Worm (Caenorhabditis elegans): ENCODE data around the gene lev-8.
A peak's percentile ranks its signal among the peaks of the same experiment; 100 is the strongest.

lev-8 gene

DNA sequence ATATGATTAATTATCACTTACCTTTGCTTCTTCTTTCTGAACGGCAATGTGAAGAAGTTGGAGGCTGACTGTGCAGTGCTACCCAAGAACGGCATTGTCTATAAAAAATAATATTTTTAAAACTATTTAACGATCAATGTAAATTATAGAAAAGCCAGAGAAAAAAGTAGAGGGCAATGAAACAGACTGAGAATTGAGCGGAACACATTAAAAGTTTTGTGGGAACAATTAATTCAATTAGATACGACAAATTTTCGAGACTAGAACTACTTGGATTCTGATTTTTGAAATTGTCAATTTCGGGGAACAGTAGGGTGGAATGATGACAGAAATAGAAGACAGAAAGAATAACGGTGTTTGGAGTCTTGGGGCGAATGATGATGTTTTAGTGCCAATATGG, 30.9 kb downstream of the lev-8 start, which contains the start of gene F52D10.2:
Gene F52D10.2, minus strand, starts transcription at position 101 of the 400 bp plus-strand sequence.
- TF ChIP-seq nhr-90 (tag; optimal IDR thresholded peaks at IDR 0.05; ENCODE audit: poor library complexity) (no peak), C34B4.2 (tag; optimal IDR thresholded peaks at IDR 0.05) (no peak), zip-4 (GFP tag; optimal IDR thresholded peaks at IDR 0.05) (no peak), nhr-47 (tag; optimal IDR thresholded peaks at IDR 0.05) (no peak), lin-14 (GFP tag; optimal IDR thresholded peaks at IDR 0.05) (no peak), pag-3 (tag; optimal IDR thresholded peaks at IDR 0.05; ENCODE audit: borderline replicate concordance, insufficient read depth) (no peak), skn-1 (tag; optimal IDR thresholded peaks at IDR 0.05) (no peak), swsn-7 (tag; optimal IDR thresholded peaks at IDR 0.05) (no peak), ceh-88 (GFP tag; IDR thresholded peaks at IDR 0.05) (no peak), nhr-76 (tag; optimal IDR thresholded peaks at IDR 0.05) (no peak)

DNA sequence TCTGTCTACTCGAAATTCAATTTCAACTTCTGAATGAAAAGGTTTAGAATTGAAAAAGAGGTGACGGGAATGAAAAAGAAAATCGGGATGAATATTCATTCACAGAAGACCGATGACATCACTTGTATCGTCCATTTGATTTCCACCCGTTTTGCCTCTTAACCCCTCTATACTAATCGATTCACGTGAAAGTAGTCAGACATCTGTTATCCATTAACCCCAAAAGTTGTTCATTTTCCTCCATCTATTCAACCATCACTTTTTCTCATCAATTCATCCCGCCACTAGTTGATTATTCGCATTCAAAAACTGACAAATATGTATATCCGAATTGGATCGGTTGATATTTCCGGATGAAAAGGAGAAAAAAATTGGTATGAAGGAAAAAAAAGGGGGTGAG, 31.8 kb downstream of the lev-8 start:
- TF ChIP-seq dsc-1 (tag; optimal IDR thresholded peaks at IDR 0.05) (peak; percentile 93), nhr-11 (tag; optimal IDR thresholded peaks at IDR 0.05) (no peak), lin-14 (GFP tag; optimal IDR thresholded peaks at IDR 0.05) (peak; percentile 23), egl-13 (tag; optimal IDR thresholded peaks at IDR 0.05) (peak; percentile 20), grh-1 (GFP tag; IDR thresholded peaks at IDR 0.05) (no peak), nhr-85 (tag) (peak; percentile 35), efl-1 (optimal IDR thresholded peaks at IDR 0.05) (no peak), efl-1 (GFP tag; optimal IDR thresholded peaks at IDR 0.05 in 1 of 2) (no peak), ceh-88 (GFP tag; IDR thresholded peaks at IDR 0.05) (no peak), unc-98 (GFP tag; IDR thresholded peaks at IDR 0.05) (no peak), pax-3 (tag; optimal IDR thresholded peaks at IDR 0.05) (no peak), C04F5.9 (tag; optimal IDR thresholded peaks at IDR 0.05) (no peak), swsn-7 (tag; optimal IDR thresholded peaks at IDR 0.05) (no peak), nhr-77 (tag; optimal IDR thresholded peaks at IDR 0.05) (no peak), mab-9 (GFP tag; IDR thresholded peaks at IDR 0.05) (no peak), egl-27 (tag; optimal IDR thresholded peaks at IDR 0.05) (no peak), lsy-2 (tag; optimal IDR thresholded peaks at IDR 0.05) (no peak), ceh-82 (tag; optimal IDR thresholded peaks at IDR 0.05) (no peak), dpl-1 (GFP tag; optimal IDR thresholded peaks at IDR 0.05) (no peak), zag-1 (tag; optimal IDR thresholded peaks at IDR 0.05) (no peak), fkh-4 (tag; optimal IDR thresholded peaks at IDR 0.05; ENCODE audit: borderline replicate concordance) (peak; percentile 71)

DNA sequence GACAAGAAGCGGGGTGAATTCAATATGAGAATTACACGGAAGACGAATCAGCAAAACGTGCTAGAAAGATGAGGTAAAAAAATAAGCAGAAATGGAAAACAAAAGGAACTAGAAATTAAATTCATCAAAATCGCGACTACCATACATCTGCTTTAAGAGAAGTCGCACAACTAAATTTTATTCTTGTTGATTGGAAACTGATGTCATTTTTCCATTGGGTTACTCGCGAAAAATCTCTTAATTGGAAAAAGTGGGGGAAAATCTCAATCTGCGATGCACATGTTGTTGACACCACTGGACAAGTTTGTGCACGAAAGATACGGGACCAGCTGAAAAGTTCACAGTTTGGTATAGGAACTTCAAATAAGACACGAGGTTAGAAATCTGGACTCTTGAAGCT, 36.2 kb downstream of the lev-8 start:
- TF ChIP-seq dsc-1 (tag; optimal IDR thresholded peaks at IDR 0.05) (peak; percentile 97), nhr-19 (GFP tag; conservative IDR thresholded peaks at IDR 0.05) (no peak), fkh-4 (tag; optimal IDR thresholded peaks at IDR 0.05; ENCODE audit: borderline replicate concordance) (peak; percentile 89)

DNA sequence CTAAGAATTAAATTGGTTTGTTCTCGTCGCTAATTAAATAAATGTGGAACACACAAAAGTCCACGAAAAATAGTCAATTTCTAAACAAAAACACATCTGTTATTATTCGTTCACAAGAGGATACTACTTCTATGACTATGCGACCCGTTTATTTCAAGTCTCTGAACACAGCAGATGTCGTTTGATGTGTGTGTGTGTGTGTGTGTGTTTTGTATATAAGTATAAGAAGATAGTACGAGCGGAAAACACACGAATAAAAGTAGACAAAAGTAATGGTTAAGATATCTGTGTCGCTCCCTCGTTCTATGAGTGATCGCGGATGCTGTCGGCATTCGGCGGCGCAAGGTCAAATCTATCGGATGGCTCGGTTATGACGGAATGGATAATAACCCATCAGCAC, 38.1 kb downstream of the lev-8 start:
- no peak for TF ChIP-seq nhr-20 (tag; optimal IDR thresholded peaks at IDR 0.05)
- TF ChIP-seq snu-23 (GFP tag; optimal IDR thresholded peaks at IDR 0.05), result peak; percentile 16
- peak in 1 of 6 experiments; percentile 23 for TF ChIP-seq elt-3 (tag; optimal IDR thresholded peaks at IDR 0.05)
- TF ChIP-seq nhr-19 (GFP tag; conservative IDR thresholded peaks at IDR 0.05), result peak; percentile 29; the same call in 1 of the 2 replicates
- TF ChIP-seq ces-1 (GFP tag; optimal IDR thresholded peaks at IDR 0.05), result no peak
- no peak for TF ChIP-seq mef-2 (tag; optimal IDR thresholded peaks at IDR 0.05)
- TF ChIP-seq nhr-90 (tag; optimal IDR thresholded peaks at IDR 0.05; ENCODE audit: poor library complexity), result no peak
- peak; percentile 72 for TF ChIP-seq nhr-85 (tag)
- TF ChIP-seq lin-14 (GFP tag; optimal IDR thresholded peaks at IDR 0.05), result peak; percentile 57
- TF ChIP-seq blmp-1 (tag; optimal IDR thresholded peaks at IDR 0.05), result peak; percentile 6
- TF ChIP-seq unc-98 (GFP tag; IDR thresholded peaks at IDR 0.05), result no peak
- peak; percentile 22 for TF ChIP-seq nhr-71 (tag; optimal IDR thresholded peaks at IDR 0.05)
- TF ChIP-seq efl-1 (optimal IDR thresholded peaks at IDR 0.05), result no peak
- TF ChIP-seq efl-1 (GFP tag; optimal IDR thresholded peaks at IDR 0.05 in 1 of 2), result no peak
- no peak for TF ChIP-seq ets-5 (GFP tag; IDR thresholded peaks at IDR 0.05)
- no peak for TF ChIP-seq unc-62 (GFP tag; optimal IDR thresholded peaks at IDR 0.05)
- TF ChIP-seq aha-1 (tag; optimal IDR thresholded peaks at IDR 0.05), result no peak

Data from whole organism, L1 larva.